Worm (Caenorhabditis elegans) whole organism, L4 larva: ENCODE results near the gene srj-22.

Source experiments
- F10B5.3 ChIP-seq: sonication (generic microtip); optimal IDR thresholded peaks from 2 replicates; lab custom pipeline; 2016; ENCODE audit warnings: mild to moderate bottlenecking, missing genetic modification characterization, missing compliant biosample characterization
- F37D6.2 ChIP-seq: sonication (generic microtip); optimal IDR thresholded peaks from 2 replicates; lab custom pipeline; 2016; ENCODE audit warnings: mild to moderate bottlenecking, missing genetic modification characterization, missing compliant biosample characterization
- F49E8.2 ChIP-seq: sonication (generic microtip); optimal IDR thresholded peaks from 2 replicates; lab custom pipeline; 2016; ENCODE audit warnings: missing compliant biosample characterization, mild to moderate bottlenecking, missing genetic modification characterization, borderline replicate concordance
- T26A8.4 ChIP-seq: fragments of 200-800 bp; sonication (Bioruptor generic); IDR thresholded peaks from 2 replicates; pipeline ENCODE4 v1.3.6; 2022; ENCODE audit warnings: missing genetic modification characterization, missing compliant biosample characterization
- ZK546.5 ChIP-seq, 2 experiments: sonication (generic microtip); optimal IDR thresholded peaks; 2 replicates each; lab custom pipeline; 2017; ENCODE audit warnings: missing biosample characterization in 2 of 2, missing genetic modification characterization in 2 of 2
- ama-1 ChIP-seq: fragments of 150-350 bp; optimal IDR thresholded peaks from 2 replicates; lab custom pipeline; 2014; ENCODE audit warnings: inconsistent platforms, mixed read lengths
- ceh-62 ChIP-seq: sonication (generic microtip); optimal IDR thresholded peaks from 2 replicates; lab custom pipeline; 2017; ENCODE audit warnings: missing biosample characterization, missing genetic modification characterization
- ces-1 ChIP-seq: fragments of 150-350 bp; sonication (generic microtip); optimal IDR thresholded peaks from 4 replicates; lab custom pipeline; 2014; ENCODE audit warnings: missing biosample characterization, missing genetic modification reagents, missing genetic modification characterization
- daf-16 ChIP-seq, 3 experiments: sonication (generic microtip); optimal IDR thresholded peaks; 2 replicates each; lab custom pipeline; 2016 to 2017; ENCODE audit warnings: missing genetic modification characterization in 3 of 3, missing genetic modification reagents in 3 of 3, mild to moderate bottlenecking in 2 of 3, missing compliant biosample characterization in 2 of 3, missing biosample characterization in 1 of 3, moderate library complexity in 1 of 3
- dmd-6 ChIP-seq: fragments of 200-800 bp; sonication (Bioruptor generic); IDR thresholded peaks from 2 replicates; pipeline ENCODE4 v1.3.6; 2022; ENCODE audit warnings: missing genetic modification reagents, missing genetic modification characterization, missing compliant biosample characterization
- dpl-1 ChIP-seq: fragments of 150-350 bp; optimal IDR thresholded peaks from 2 replicates; lab custom pipeline; 2014; ENCODE audit warnings: missing biosample characterization, missing genetic modification reagents, missing genetic modification characterization
- duxl-1 ChIP-seq: sonication (generic microtip); optimal IDR thresholded peaks from 2 replicates; lab custom pipeline; 2016; ENCODE audit warnings: mild to moderate bottlenecking, missing genetic modification characterization, moderate library complexity, missing compliant biosample characterization; ENCODE audit not compliant: poor library complexity
- dve-1 ChIP-seq: sonication (generic microtip); optimal IDR thresholded peaks from 2 replicates; lab custom pipeline; 2017; ENCODE audit warnings: antibody characterized with exemption, mild to moderate bottlenecking, missing genetic modification characterization, missing compliant biosample characterization; ENCODE audit not compliant: insufficient read depth
- egl-43 ChIP-seq: fragments of 200-800 bp; sonication (Bioruptor generic); IDR thresholded peaks from 2 replicates; pipeline ENCODE4 v1.3.6; 2022; ENCODE audit warnings: missing genetic modification reagents, missing genetic modification characterization, missing compliant biosample characterization
- fos-1 ChIP-seq: fragments of 150-350 bp; optimal IDR thresholded peaks from 2 replicates; lab custom pipeline; 2014; ENCODE audit warnings: missing biosample characterization, missing genetic modification characterization
- hlh-11 ChIP-seq: fragments of 200-800 bp; sonication (Bioruptor generic); optimal IDR thresholded peaks from 2 replicates; lab custom pipeline; 2018; ENCODE audit warnings: mild to moderate bottlenecking, missing genetic modification characterization, missing compliant biosample characterization
- hmg-1.1 ChIP-seq: fragments of 200-800 bp; sonication (Bioruptor generic); IDR thresholded peaks from 2 replicates; pipeline ENCODE4 v1.3.6; 2022; ENCODE audit warnings: missing genetic modification reagents, missing genetic modification characterization, missing compliant biosample characterization
- lin-38 ChIP-seq: fragments of 200-800 bp; sonication (Bioruptor generic); IDR thresholded peaks from 2 replicates; pipeline ENCODE4 v1.3.6; 2022; ENCODE audit warnings: missing genetic modification reagents, missing genetic modification characterization, missing compliant biosample characterization
- lin-39 ChIP-seq: fragments of 150-350 bp; optimal IDR thresholded peaks from 2 replicates; lab custom pipeline; 2014; ENCODE audit warnings: missing biosample characterization, missing genetic modification reagents, missing genetic modification characterization
- lsy-2 ChIP-seq, 2 experiments: fragments of 150-350 bp in 1 of 2; sonication (generic microtip) in 1 of 2; optimal IDR thresholded peaks; 2 replicates each; lab custom pipeline; 2014 to 2017; ENCODE audit warnings: missing biosample characterization in 2 of 2, missing genetic modification characterization in 2 of 2
- mep-1 ChIP-seq: fragments of 150-350 bp; sonication (generic microtip); optimal IDR thresholded peaks from 3 replicates; lab custom pipeline; 2014; ENCODE audit warnings: missing biosample characterization, missing genetic modification characterization
- nhr-102 ChIP-seq: sonication (generic microtip); optimal IDR thresholded peaks from 2 replicates; lab custom pipeline; 2016; ENCODE audit warnings: mild to moderate bottlenecking, missing genetic modification characterization, moderate library complexity, missing compliant biosample characterization
- nhr-28 ChIP-seq: fragments of 150-350 bp; optimal IDR thresholded peaks from 2 replicates; lab custom pipeline; 2014; ENCODE audit warnings: missing biosample characterization, missing genetic modification characterization
- nhr-48 ChIP-seq: sonication (generic microtip); optimal IDR thresholded peaks from 2 replicates; lab custom pipeline; 2016; ENCODE audit warnings: mild to moderate bottlenecking, missing genetic modification characterization, missing compliant biosample characterization
- nhr-77 ChIP-seq: fragments of 150-350 bp; optimal IDR thresholded peaks from 2 replicates; lab custom pipeline; 2014; ENCODE audit warnings: missing biosample characterization, missing genetic modification characterization
- php-3 ChIP-seq: fragments of 200-800 bp; sonication (Bioruptor generic); IDR thresholded peaks from 2 replicates; pipeline ENCODE4 v1.3.6; 2022; ENCODE audit warnings: missing genetic modification reagents, missing genetic modification characterization, missing compliant biosample characterization
- pqm-1 ChIP-seq: sonication (generic microtip); optimal IDR thresholded peaks from 2 replicates; lab custom pipeline; 2017; ENCODE audit warnings: missing biosample characterization, missing genetic modification characterization
- snpc-4 ChIP-seq: fragments of 150-350 bp; optimal IDR thresholded peaks from 2 replicates; lab custom pipeline; 2014; ENCODE audit warnings: missing biosample characterization, missing genetic modification characterization
- tra-1 ChIP-seq: fragments of 200-800 bp; sonication (Bioruptor generic); IDR thresholded peaks from 2 replicates; pipeline ENCODE4 v1.3.6; 2022; ENCODE audit warnings: missing genetic modification reagents, missing genetic modification characterization, missing compliant biosample characterization
- unc-62 ChIP-seq, 3 experiments: fragments of 150-350 bp in 1 of 3; sonication (generic microtip); optimal IDR thresholded peaks in 2 of 3; peaks in 1 of 3; 1 replicate in 1 of 3; 2 replicates in 2 of 3; lab custom pipeline; 2014 to 2017; ENCODE audit warnings: missing biosample characterization in 3 of 3, missing genetic modification characterization in 3 of 3, missing genetic modification reagents in 3 of 3, missing genotype in 1 of 3
- vab-7 ChIP-seq: fragments of 200-800 bp; sonication (Bioruptor generic); IDR thresholded peaks from 2 replicates; pipeline ENCODE4 v1.3.6; 2022; ENCODE audit warnings: missing genetic modification reagents, missing genetic modification characterization, missing compliant biosample characterization
- zag-1 ChIP-seq: fragments of 150-350 bp; optimal IDR thresholded peaks from 2 replicates; lab custom pipeline; 2014; ENCODE audit warnings: missing biosample characterization, missing genetic modification characterization
- ztf-7 ChIP-seq: fragments of 150-350 bp; optimal IDR thresholded peaks from 2 replicates; lab custom pipeline; 2014; ENCODE audit warnings: missing biosample characterization, missing genetic modification characterization

Gene srj-22

ce11 chrV:10776528-10777055, 33.0 kb upstream of the srj-22 start, which contains the start of gene D1054.5:
D1054.5 (minus strand) TSS chrV:10776578.
- TF ChIP-seq nhr-77 (tag; lab: Kevin White, UChicago) (peak; percentile 39), pqm-1 (tag; lab: Kevin White, UChicago) (peak; percentile 55), nhr-48 (tag; lab: Kevin White, UChicago) (peak; percentile 65), zag-1 (tag; lab: Kevin White, UChicago) (no peak), dmd-6 (peak; percentile 65), ceh-62 (tag; lab: Kevin White, UChicago) (no peak), ztf-7 (tag; lab: Kevin White, UChicago) (peak; percentile 4), hlh-11 (tag; lab: Kevin White, UChicago) (peak; percentile 74), snpc-4 (tag; lab: Kevin White, UChicago) (no peak), vab-7 (GFP tag; lab: Robert Waterston, UW) (no peak), daf-16 (GFP tag; optimal IDR thresholded peaks at IDR 0.05; lab: Kevin White, UChicago) (no peak), daf-16 (tag; optimal IDR thresholded peaks at IDR 0.05; lab: Kevin White, UChicago) (peak; percentile 92), nhr-28 (tag; lab: Kevin White, UChicago) (peak; percentile 56), dve-1 (peak; percentile 68)

- TF ChIP-seq unc-62 (GFP tag; optimal IDR thresholded peaks at IDR 0.05 in 1 of 2; lab: Kevin White, UChicago): peak in 1 of 2 experiments; percentile 99
- TF ChIP-seq unc-62 (tag; optimal IDR thresholded peaks at IDR 0.05; lab: Kevin White, UChicago): no peak
- TF ChIP-seq nhr-102: no peak
- no peak for TF ChIP-seq fos-1 (tag; lab: Kevin White, UChicago)
These were observed 29.7 kb upstream of the srj-22 start for ce11 chrV:10773216-10773615.

ce11 chrV:10771390-10771789, 27.8 kb upstream of the srj-22 start, which contains the start of gene D1054.3:
D1054.3 (plus strand) TSS chrV:10771451.
- peak; percentile 5 for TF ChIP-seq mep-1 (tag; lab: Kevin White, UChicago)
- TF ChIP-seq duxl-1 (tag; lab: Kevin White, UChicago): peak; percentile 17
- peak; percentile 42 for TF ChIP-seq ama-1
- TF ChIP-seq lsy-2 (tag; optimal IDR thresholded peaks at IDR 0.05; lab: Kevin White, UChicago): no peak
- no peak for TF ChIP-seq T26A8.4 (GFP tag; lab: Robert Waterston, UW)
- peak; percentile 53 for TF ChIP-seq lin-38 (GFP tag; lab: Robert Waterston, UW)
- TF ChIP-seq ZK546.5 (tag; optimal IDR thresholded peaks at IDR 0.05; lab: Kevin White, UChicago): no peak
- TF ChIP-seq F10B5.3 (tag; lab: Kevin White, UChicago): no peak
- no peak for TF ChIP-seq nhr-77 (tag; lab: Kevin White, UChicago)

ce11 chrV:10770026-10770425, 26.5 kb upstream of the srj-22 start, which contains the start of the genes D1054.1 and pas-2:
D1054.1 (minus strand) TSS chrV:10770217.
pas-2 (plus strand) TSS chrV:10770368.
- TF ChIP-seq lsy-2 (tag; optimal IDR thresholded peaks at IDR 0.05; lab: Kevin White, UChicago): peak in 1 of 2 experiments; percentile 35
- peak; percentile 7 for TF ChIP-seq dpl-1 (GFP tag; lab: Kevin White, UChicago)
- no peak for TF ChIP-seq F37D6.2 (tag; lab: Kevin White, UChicago)
- TF ChIP-seq ces-1 (GFP tag; lab: Kevin White, UChicago): peak; percentile 25
- TF ChIP-seq hmg-1.1: no peak
- no peak for TF ChIP-seq vab-7 (GFP tag; lab: Robert Waterston, UW)
- TF ChIP-seq F49E8.2 (tag; lab: Kevin White, UChicago): no peak
- TF ChIP-seq php-3 (GFP tag; lab: Robert Waterston, UW): no peak
- no peak for TF ChIP-seq lin-39 (tag; lab: Kevin White, UChicago)
- TF ChIP-seq daf-16 (GFP tag; optimal IDR thresholded peaks at IDR 0.05; lab: Kevin White, UChicago): no peak
- peak; percentile 31 for TF ChIP-seq daf-16 (tag; optimal IDR thresholded peaks at IDR 0.05; lab: Kevin White, UChicago)
- TF ChIP-seq tra-1 (GFP tag; lab: Robert Waterston, UW): no peak
- TF ChIP-seq lin-38 (GFP tag; lab: Robert Waterston, UW): peak; percentile 68
- no peak for TF ChIP-seq egl-43 (GFP tag; lab: Robert Waterston, UW)
